Worm (Caenorhabditis elegans): Measurements from ENCODE around the gene R09F10.1.

R09F10.1 gene

DNA sequence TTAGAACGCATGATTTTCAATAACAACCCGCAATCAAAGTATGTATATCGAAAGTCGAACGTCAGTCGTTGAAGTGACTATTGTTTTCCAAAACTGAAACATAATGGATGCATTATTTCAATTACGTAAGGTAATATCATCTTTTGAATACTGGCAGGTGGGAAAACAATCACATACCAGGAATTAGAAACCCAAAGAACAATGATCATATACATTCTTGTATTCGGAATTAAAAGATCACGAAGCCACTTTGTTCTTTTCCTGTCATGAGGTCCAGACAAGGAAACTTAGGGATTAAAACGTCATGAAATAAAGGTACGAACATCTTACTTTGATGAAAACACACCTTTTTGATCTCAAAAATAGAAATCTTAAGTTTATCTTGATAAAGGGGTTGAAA is 39.0 kb downstream of the R09F10.1 start:
- TF ChIP-seq klf-2 (GFP tag; conservative IDR thresholded peaks at IDR 0.05): no peak
- no peak for TF ChIP-seq med-1 (GFP tag; optimal IDR thresholded peaks at IDR 0.05; ENCODE audit: insufficient read depth)
- TF ChIP-seq tab-1 (GFP tag; IDR thresholded peaks at IDR 0.05): no peak
- TF ChIP-seq cog-1 (tag; optimal IDR thresholded peaks at IDR 0.05): no peak
- no peak for TF ChIP-seq ztf-29 (GFP tag; IDR thresholded peaks at IDR 0.05)
- no peak for TF ChIP-seq flt-1 (GFP tag; IDR thresholded peaks at IDR 0.05)
- no peak for TF ChIP-seq ref-1 (GFP tag; conservative IDR thresholded peaks at IDR 0.05)
- TF ChIP-seq ztf-23 (GFP tag; IDR thresholded peaks at IDR 0.05): no peak
- no peak for TF ChIP-seq T22C8.4 (GFP tag; IDR thresholded peaks at IDR 0.05)

ce11 chrX:8367553-8367952 is 44.2 kb downstream of the R09F10.1 start, which contains the start of gene F40B5.2:
F40B5.2 (plus strand) TSS chrX:8367853.
- TF ChIP-seq cog-1 (tag; optimal IDR thresholded peaks at IDR 0.05) (no peak), ztf-23 (GFP tag; IDR thresholded peaks at IDR 0.05) (no peak), tab-1 (GFP tag; IDR thresholded peaks at IDR 0.05) (no peak), ztf-29 (GFP tag; IDR thresholded peaks at IDR 0.05) (no peak), klf-2 (GFP tag; conservative IDR thresholded peaks at IDR 0.05) (no peak)

DNA sequence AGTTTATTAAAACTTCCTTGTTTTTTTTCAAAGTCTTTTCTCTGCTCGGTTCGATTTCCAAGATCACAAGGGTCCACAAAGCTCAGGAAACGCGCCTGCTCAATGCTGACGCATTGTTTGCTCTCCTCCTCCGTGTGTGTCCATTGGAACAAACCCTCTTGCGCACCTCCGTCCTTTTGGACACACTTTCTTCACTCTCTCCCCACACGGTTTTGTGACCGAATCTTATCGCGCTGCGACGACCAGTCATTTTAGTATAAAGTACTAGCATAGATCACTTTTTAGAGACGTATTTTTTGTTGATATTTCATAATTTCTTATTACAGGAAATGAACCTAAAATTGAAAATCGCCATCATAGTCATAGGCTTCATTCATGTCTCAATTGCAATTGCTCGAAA is 44.8 kb downstream of the R09F10.1 start:
- TF ChIP-seq ref-1 (GFP tag; conservative IDR thresholded peaks at IDR 0.05) (no peak), cog-1 (tag; optimal IDR thresholded peaks at IDR 0.05) (peak; percentile 52), klf-2 (GFP tag; conservative IDR thresholded peaks at IDR 0.05) (no peak)

DNA sequence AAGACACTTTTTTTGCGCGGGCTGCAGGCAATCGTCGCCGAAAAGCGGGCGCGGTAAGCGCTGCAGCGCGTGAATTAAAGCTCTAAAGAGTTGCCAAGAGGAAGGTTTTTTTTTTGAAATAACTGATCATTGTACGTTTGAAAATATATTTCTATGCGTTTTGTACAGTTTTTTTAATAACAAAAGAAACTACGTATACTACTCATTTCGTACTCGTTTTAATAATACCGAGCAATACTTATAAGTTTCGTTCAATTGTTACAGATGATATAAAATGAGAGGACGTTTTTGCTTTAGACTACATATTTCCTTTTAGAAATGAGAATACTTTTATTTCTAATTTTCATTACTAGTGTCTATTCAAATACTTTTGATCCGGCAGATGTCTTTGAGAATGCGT is 48.5 kb downstream of the R09F10.1 start, which contains the start of gene nep-15:
Gene nep-15, plus strand, starts transcription at position 301 of the 400 bp plus-strand sequence.
- no peak for TF ChIP-seq flt-1 (GFP tag; IDR thresholded peaks at IDR 0.05)
- TF ChIP-seq ztf-29 (GFP tag; IDR thresholded peaks at IDR 0.05): no peak
- TF ChIP-seq cog-1 (tag; optimal IDR thresholded peaks at IDR 0.05): no peak
- no peak for TF ChIP-seq ref-1 (GFP tag; conservative IDR thresholded peaks at IDR 0.05)
- no peak for TF ChIP-seq med-1 (GFP tag; optimal IDR thresholded peaks at IDR 0.05; ENCODE audit: insufficient read depth)
- TF ChIP-seq tab-1 (GFP tag; IDR thresholded peaks at IDR 0.05): no peak
- TF ChIP-seq T22C8.4 (GFP tag; IDR thresholded peaks at IDR 0.05): no peak
- TF ChIP-seq ztf-23 (GFP tag; IDR thresholded peaks at IDR 0.05): no peak
- no peak for TF ChIP-seq klf-2 (GFP tag; conservative IDR thresholded peaks at IDR 0.05)

Data from whole organism, midembryonic.